Fruit fly (Drosophila melanogaster) S2 (cell line): Measurements from ENCODE around the gene CG11630.

ENCODE experiments used
- CG8478 ChIP-seq: fragments of >200 bp; optimal IDR thresholded peaks from 2 replicates; lab custom pipeline; 2018
- CTCF ChIP-seq, 2 experiments: fragments of >200 bp; optimal IDR thresholded peaks; 2 replicates each; lab custom pipeline; 2018

DNA sequence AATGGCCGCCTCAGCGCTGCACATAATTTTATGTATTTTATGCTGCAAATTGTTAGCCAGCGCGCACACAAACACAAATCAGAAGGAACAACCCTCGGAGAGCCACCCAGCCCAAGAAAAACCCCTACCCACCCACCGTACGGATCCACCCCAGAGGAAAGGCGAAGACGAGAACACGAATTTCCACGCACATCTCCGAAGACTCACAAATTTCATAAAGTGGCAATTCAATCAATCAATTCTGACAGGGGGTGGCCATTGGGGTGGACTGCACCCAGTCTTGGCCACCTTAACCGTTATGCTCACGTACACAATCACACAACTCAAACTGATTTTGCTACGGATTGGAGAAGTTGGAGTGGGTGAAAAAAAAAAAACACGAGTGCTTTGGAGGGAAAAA lies 8.1 kb upstream of the CG11630 start:
- TF ChIP-seq CTCF (optimal IDR thresholded peaks at IDR 0.05; lab: Kevin White, UChicago) (no peak), CG8478 (lab: Kevin White, UChicago) (no peak)
